Fruit fly (Drosophila melanogaster) whole organism, embryonic: ENCODE data around the gene Chrac-14.

Experiments used
- ATbp ChIP-seq: fragments of 200-800 bp; sonication (Bioruptor generic); optimal IDR thresholded peaks from 2 replicates; lab custom pipeline; 2017; ENCODE audit warnings: missing biosample characterization, mild to moderate bottlenecking, missing genetic modification characterization, missing genetic modification reagents
- Ada2b ChIP-seq: fragments of 200-800 bp; sonication (Bioruptor generic); IDR thresholded peaks from 2 replicates; pipeline ENCODE4 v1.3.6; 2022; ENCODE audit warnings: missing biosample characterization, missing genetic modification characterization
- B-H2 ChIP-seq: fragments of 200-800 bp; sonication (Bioruptor generic); optimal IDR thresholded peaks from 2 replicates; lab custom pipeline; 2018; ENCODE audit warnings: missing biosample characterization, mild to moderate bottlenecking, missing genetic modification characterization
- CG1024 ChIP-seq: fragments of 200-800 bp; sonication (Bioruptor generic); IDR thresholded peaks from 2 replicates; pipeline ENCODE4 v1.3.6; 2022; ENCODE audit warnings: missing biosample characterization, missing genetic modification characterization
- CG10321 ChIP-seq: fragments of 200-800 bp; sonication (Bioruptor generic); IDR thresholded peaks from 2 replicates; pipeline ENCODE4 v1.3.6; 2022; ENCODE audit warnings: missing biosample characterization, missing genetic modification characterization
- CG11504 ChIP-seq: fragments of 200-800 bp; sonication (Bioruptor generic); optimal IDR thresholded peaks from 3 replicates; lab custom pipeline; 2019; ENCODE audit warnings: missing biosample characterization, mild to moderate bottlenecking, missing genetic modification characterization, moderate library complexity
- CG13296 ChIP-seq: fragments of 200-800 bp; sonication (Bioruptor generic); optimal IDR thresholded peaks from 3 replicates; lab custom pipeline; 2018; ENCODE audit warnings: missing biosample characterization, mild to moderate bottlenecking, missing genetic modification characterization
- CG14441 ChIP-seq: fragments of 200-800 bp; sonication (Bioruptor generic); IDR thresholded peaks from 2 replicates; pipeline ENCODE4 v1.3.6; 2022; ENCODE audit warnings: missing biosample characterization, missing genetic modification characterization
- CG15011 ChIP-seq: fragments of 200-800 bp; sonication (Bioruptor generic); optimal IDR thresholded peaks from 3 replicates; lab custom pipeline; 2018; ENCODE audit warnings: missing biosample characterization, mild to moderate bottlenecking, missing genetic modification characterization
- CG1529 ChIP-seq: fragments of 200-800 bp; sonication (Bioruptor generic); optimal IDR thresholded peaks from 3 replicates; lab custom pipeline; 2018; ENCODE audit warnings: missing biosample characterization, missing genetic modification characterization
- CG17186 ChIP-seq: fragments of 200-800 bp; sonication (Bioruptor generic); optimal IDR thresholded peaks from 3 replicates; lab custom pipeline; 2017; ENCODE audit warnings: missing biosample characterization, missing genetic modification reagents, missing genetic modification characterization
- CG2889 ChIP-seq: fragments of 200-800 bp; sonication (Bioruptor generic); IDR thresholded peaks from 3 replicates; pipeline ENCODE4 v1.3.6; 2022; ENCODE audit warnings: missing biosample characterization, missing genetic modification characterization
- CG30431 ChIP-seq: fragments of 200-800 bp; sonication (Bioruptor generic); optimal IDR thresholded peaks from 2 replicates; lab custom pipeline; 2017; ENCODE audit warnings: missing biosample characterization, missing genetic modification characterization
- CG42726 ChIP-seq: fragments of 200-800 bp; sonication (Bioruptor generic); IDR thresholded peaks from 2 replicates; pipeline ENCODE4 v1.3.6; 2022; ENCODE audit warnings: missing biosample characterization, missing genetic modification characterization; ENCODE audit not compliant: partially characterized antibody
- CG7357 ChIP-seq: fragments of 200-800 bp; sonication (Bioruptor generic); IDR thresholded peaks from 3 replicates; pipeline ENCODE4 v1.3.6; 2022; ENCODE audit warnings: missing biosample characterization, missing genetic modification characterization
- CG8765 ChIP-seq: fragments of 200-800 bp; sonication (Bioruptor generic); IDR thresholded peaks from 2 replicates; pipeline ENCODE4 v1.3.6; 2022; ENCODE audit warnings: missing biosample characterization, missing genetic modification characterization
- Dll ChIP-seq: fragments of 200-800 bp; sonication (Bioruptor generic); IDR thresholded peaks from 4 replicates; pipeline ENCODE4 v1.3.6; 2022; ENCODE audit warnings: missing biosample characterization, missing genetic modification characterization; ENCODE audit not compliant: partially characterized antibody
- Gsc ChIP-seq: fragments of 200-800 bp; sonication (Bioruptor generic); IDR thresholded peaks from 2 replicates; pipeline ENCODE4 v1.3.6; 2022; ENCODE audit warnings: missing biosample characterization, missing genetic modification characterization
- Hey ChIP-seq: fragments of 200-800 bp; sonication (Bioruptor generic); optimal IDR thresholded peaks from 3 replicates; lab custom pipeline; 2018; ENCODE audit warnings: missing biosample characterization, mild to moderate bottlenecking, missing genetic modification characterization
- Kr ChIP-seq: fragments of 200-800 bp; sonication (Bioruptor generic); optimal IDR thresholded peaks from 2 replicates; lab custom pipeline; 2017; ENCODE audit warnings: missing biosample characterization, mild to moderate bottlenecking, missing genetic modification characterization
- NC2β ChIP-seq: fragments of 200-800 bp; sonication (Bioruptor generic); optimal IDR thresholded peaks from 2 replicates; lab custom pipeline; 2016; ENCODE audit warnings: missing biosample characterization, missing genetic modification characterization
- Oaz ChIP-seq: fragments of 200-800 bp; sonication (Bioruptor generic); IDR thresholded peaks from 2 replicates; pipeline ENCODE4 v1.3.6; 2022; ENCODE audit warnings: missing biosample characterization, missing genetic modification characterization
- Rfx ChIP-seq: fragments of 200-800 bp; sonication (Bioruptor generic); IDR thresholded peaks from 2 replicates; pipeline ENCODE4 v1.3.6; 2022; ENCODE audit warnings: missing biosample characterization, missing genetic modification characterization
- Xrp1 ChIP-seq: fragments of 200-800 bp; sonication (Bioruptor generic); IDR thresholded peaks from 2 replicates; pipeline ENCODE4 v1.3.6; 2022; ENCODE audit warnings: missing biosample characterization, missing genetic modification characterization
- amos ChIP-seq: fragments of 200-800 bp; sonication (Bioruptor generic); IDR thresholded peaks from 2 replicates; pipeline ENCODE4 v1.3.6; 2022; ENCODE audit warnings: missing biosample characterization, missing genetic modification characterization; ENCODE audit not compliant: partially characterized antibody
- ato ChIP-seq: fragments of 200-800 bp; sonication (Bioruptor generic); IDR thresholded peaks from 2 replicates; pipeline ENCODE4 v1.3.6; 2022; ENCODE audit warnings: missing biosample characterization, missing genetic modification characterization; ENCODE audit not compliant: partially characterized antibody
- bbx ChIP-seq: fragments of 200-800 bp; sonication (Bioruptor generic); IDR thresholded peaks from 2 replicates; pipeline ENCODE4 v1.3.6; 2022; ENCODE audit warnings: missing biosample characterization, missing genetic modification characterization; ENCODE audit not compliant: partially characterized antibody
- cad ChIP-seq: fragments of >200 bp; optimal IDR thresholded peaks from 2 replicates; lab custom pipeline; 2017; ENCODE audit warnings: missing biosample characterization, missing genetic modification characterization
- caup ChIP-seq: fragments of 200-800 bp; sonication (Bioruptor generic); optimal IDR thresholded peaks from 3 replicates; lab custom pipeline; 2017; ENCODE audit warnings: missing biosample characterization, mild to moderate bottlenecking, missing genetic modification characterization, moderate library complexity; ENCODE audit not compliant: severe bottlenecking
- ci ChIP-seq: fragments of 200-800 bp; sonication (Bioruptor generic); IDR thresholded peaks from 3 replicates; pipeline ENCODE4 v1.3.6; 2022; ENCODE audit warnings: missing biosample characterization, missing genetic modification characterization
- croc ChIP-seq: fragments of 200-800 bp; sonication (Bioruptor generic); conservative IDR thresholded peaks from 3 replicates; pipeline ENCODE4 v1.3.6; 2022; ENCODE audit warnings: missing biosample characterization, missing genetic modification characterization
- dati ChIP-seq: fragments of 200-800 bp; sonication (Bioruptor generic); IDR thresholded peaks from 2 replicates; pipeline ENCODE4 v1.3.6; 2022; ENCODE audit warnings: missing biosample characterization, missing genetic modification characterization
- dimm ChIP-seq: fragments of 200-800 bp; sonication (Bioruptor generic); IDR thresholded peaks from 2 replicates; pipeline ENCODE4 v1.3.6; 2022; ENCODE audit warnings: missing biosample characterization, missing genetic modification characterization
- gem ChIP-seq: fragments of 200-800 bp; sonication (Bioruptor generic); optimal IDR thresholded peaks from 2 replicates; lab custom pipeline; 2019; ENCODE audit warnings: missing biosample characterization, mild to moderate bottlenecking, missing genetic modification characterization, moderate library complexity
- gsb-n ChIP-seq: fragments of 200-800 bp; sonication (Bioruptor generic); optimal IDR thresholded peaks from 3 replicates; lab custom pipeline; 2018; ENCODE audit warnings: missing biosample characterization, mild to moderate bottlenecking, missing genetic modification characterization
- gt ChIP-seq: fragments of 200-800 bp; sonication (Bioruptor generic); IDR thresholded peaks from 2 replicates; pipeline ENCODE4 v1.3.6; 2022; ENCODE audit warnings: missing biosample characterization, missing genetic modification characterization
- ken ChIP-seq: fragments of 200-800 bp; sonication (Bioruptor generic); IDR thresholded peaks from 3 replicates; pipeline ENCODE4 v1.3.6; 2022; ENCODE audit warnings: missing biosample characterization, missing genetic modification characterization
- lilli ChIP-seq: fragments of 200-800 bp; sonication (Bioruptor generic); optimal IDR thresholded peaks from 3 replicates; lab custom pipeline; 2016; ENCODE audit warnings: missing biosample characterization, missing genetic modification characterization
- lola ChIP-seq, 3 experiments: fragments of >200 bp in 2 of 3; fragments of 200-800 bp in 1 of 3; sonication (Bioruptor generic) in 1 of 3; optimal IDR thresholded peaks; 2 replicates each; lab custom pipeline; 2017 to 2019; ENCODE audit warnings: missing biosample characterization in 3 of 3, missing genetic modification characterization in 3 of 3, mild to moderate bottlenecking in 1 of 3, moderate library complexity in 1 of 3
- mam ChIP-seq: fragments of 200-800 bp; sonication (Bioruptor generic); optimal IDR thresholded peaks from 3 replicates; lab custom pipeline; 2016; ENCODE audit warnings: missing biosample characterization, missing genetic modification characterization
- nau ChIP-seq: fragments of 200-800 bp; sonication (Bioruptor generic); optimal IDR thresholded peaks from 3 replicates; lab custom pipeline; 2017; ENCODE audit warnings: missing biosample characterization, mild to moderate bottlenecking, missing genetic modification characterization, missing genetic modification reagents
- phol ChIP-seq: fragments of 200-800 bp; sonication (Bioruptor generic); optimal IDR thresholded peaks from 3 replicates; lab custom pipeline; 2018; ENCODE audit warnings: missing biosample characterization, mild to moderate bottlenecking, missing genetic modification characterization, moderate library complexity
- row ChIP-seq: fragments of 200-800 bp; sonication (Bioruptor generic); IDR thresholded peaks from 3 replicates; pipeline ENCODE4 v1.3.6; 2022; ENCODE audit warnings: missing biosample characterization, missing genetic modification characterization
- sc ChIP-seq, 3 experiments: fragments of >200 bp in 2 of 3; fragments of 200-800 bp in 1 of 3; sonication (Bioruptor generic) in 1 of 3; optimal IDR thresholded peaks; 2 replicates in 2 of 3; 3 replicates in 1 of 3; lab custom pipeline; 2017; ENCODE audit warnings: mild to moderate bottlenecking in 1 of 3, missing biosample characterization in 1 of 3, missing genetic modification characterization in 1 of 3, missing genetic modification reagents in 1 of 3
- sug ChIP-seq: fragments of 200-800 bp; optimal IDR thresholded peaks from 2 replicates; lab custom pipeline; 2019; ENCODE audit warnings: missing biosample characterization, mild to moderate bottlenecking, missing genetic modification characterization, moderate library complexity
- tll ChIP-seq, 2 experiments: fragments of 200-800 bp in 1 of 2; fragments of >200 bp in 1 of 2; sonication (Bioruptor generic) in 1 of 2; optimal IDR thresholded peaks; 2 replicates each; lab custom pipeline; 2017 to 2019; ENCODE audit warnings: missing biosample characterization in 2 of 2, missing genetic modification characterization in 2 of 2, mild to moderate bottlenecking in 1 of 2, moderate library complexity in 1 of 2
- tna ChIP-seq: fragments of 200-800 bp; sonication (Bioruptor generic); IDR thresholded peaks from 2 replicates; pipeline ENCODE4 v1.3.6; 2022; ENCODE audit warnings: missing biosample characterization, missing genetic modification characterization; ENCODE audit not compliant: partially characterized antibody
- unpg ChIP-seq: fragments of 200-800 bp; sonication (Bioruptor generic); optimal IDR thresholded peaks from 3 replicates; lab custom pipeline; 2018; ENCODE audit warnings: missing biosample characterization, mild to moderate bottlenecking, missing genetic modification characterization, moderate library complexity
- zen ChIP-seq: fragments of 200-800 bp; sonication (Bioruptor generic); optimal IDR thresholded peaks from 3 replicates; lab custom pipeline; 2018; ENCODE audit warnings: missing biosample characterization, mild to moderate bottlenecking, missing genetic modification characterization, moderate library complexity

The Chrac-14 gene

dm6 chr2L:8464107-8464582, 26.9 kb downstream of the Chrac-14 start, which contains the start of gene prg (continued):
- TF ChIP-seq amos (GFP tag; lab: Robert Waterston, UW) (peak; percentile 94), CG13296 (GFP tag; lab: Kevin White, UChicago) (peak; percentile 75), Dll (GFP tag; lab: Robert Waterston, UW) (peak; percentile 97), Kr (GFP tag; lab: Kevin White, UChicago) (no peak), phol (tag; lab: Kevin White, UChicago) (peak; percentile 76), zen (tag; lab: Kevin White, UChicago) (peak; percentile 40), lola (GFP tag; optimal IDR thresholded peaks at IDR 0.05; lab: Kevin White, UChicago) (peak in 1 of 3 experiments; percentile 54), CG1024 (GFP tag; lab: Robert Waterston, UW) (0 out of 2 replicates have a peak, but pooled peaks have one; percentile 18), Ada2b (GFP tag; lab: Robert Waterston, UW) (peak; percentile 67), ken (GFP tag; lab: Robert Waterston, UW) (peak; percentile 28; the same call in 1 of the 3 replicates), CG15011 (GFP tag; lab: Kevin White, UChicago) (peak; percentile 44), CG10321 (0 out of 2 replicates have a peak, but pooled peaks have one; percentile 30), gt (GFP tag; lab: Robert Waterston, UW) (no peak), row (peak; percentile 86), Hey (no peak), B-H2 (GFP tag; lab: Kevin White, UChicago) (peak; percentile 67), ATbp (GFP tag; lab: Kevin White, UChicago) (peak; percentile 16), dati (GFP tag; lab: Robert Waterston, UW) (no peak), ci (GFP tag; lab: Robert Waterston, UW) (peak; percentile 64; the same call in 2 of the 3 replicates), CG42726 (GFP tag; lab: Robert Waterston, UW) (peak; percentile 95), tll (GFP tag; optimal IDR thresholded peaks at IDR 0.05; lab: Kevin White, UChicago) (no peak), caup (peak; percentile 21), Gsc (GFP tag; lab: Robert Waterston, UW) (no peak), bbx (GFP tag; lab: Robert Waterston, UW) (peak; percentile 98), tna (peak; percentile 96), Rfx (peak; percentile 77), dimm (GFP tag; lab: Robert Waterston, UW) (no peak), mam (GFP tag; lab: Kevin White, UChicago) (peak; percentile 79), gem (tag; lab: Kevin White, UChicago) (peak; percentile 76), sc (optimal IDR thresholded peaks at IDR 0.05; lab: Kevin White, UChicago) (no peak), sc (GFP tag; optimal IDR thresholded peaks at IDR 0.05; lab: Kevin White, UChicago) (peak; percentile 24), CG1529 (GFP tag; lab: Kevin White, UChicago) (peak; percentile 37), CG17186 (no peak), ato (GFP tag; lab: Robert Waterston, UW) (peak; percentile 97), Oaz (GFP tag; lab: Robert Waterston, UW) (peak; percentile 32; the same call in 1 of the 2 replicates), CG7357 (no peak), CG2889 (GFP tag; lab: Robert Waterston, UW) (no peak), gsb-n (tag; lab: Kevin White, UChicago) (peak; percentile 58), cad (no peak), NC2β (GFP tag; lab: Kevin White, UChicago) (peak; percentile 2), nau (GFP tag; lab: Kevin White, UChicago) (no peak), croc (GFP tag; lab: Robert Waterston, UW) (no peak), lilli (GFP tag; lab: Kevin White, UChicago) (peak; percentile 74), Xrp1 (peak; percentile 74), CG30431 (GFP tag; lab: Kevin White, UChicago) (no peak), CG8765 (GFP tag; lab: Robert Waterston, UW) (no peak), unpg (peak; percentile 77), CG11504 (tag; lab: Kevin White, UChicago) (peak; percentile 79), sug (tag; lab: Kevin White, UChicago) (peak; percentile 68), CG14441 (GFP tag; lab: Robert Waterston, UW) (peak; percentile 48; the same call in 1 of the 2 replicates)
